Worm (Caenorhabditis elegans): ENCODE measurements around the gene F44E5.4.
A peak's percentile ranks its signal among the peaks of the same experiment; 100 is the strongest.

Gene F44E5.4

ce11 chrII:11737347-11737746 is 21.8 kb downstream of the F44E5.4 start:
- TF ChIP-seq fos-1 (tag; optimal IDR thresholded peaks at IDR 0.05) (no peak), unc-39 (tag; optimal IDR thresholded peaks at IDR 0.05) (no peak), nhr-12 (tag; optimal IDR thresholded peaks at IDR 0.05) (no peak), mdl-1 (tag; optimal IDR thresholded peaks at IDR 0.05) (no peak), lin-15B (tag; optimal IDR thresholded peaks at IDR 0.05) (no peak), mml-1 (tag; optimal IDR thresholded peaks at IDR 0.05) (no peak), nhr-25 (tag; optimal IDR thresholded peaks at IDR 0.05) (peak; percentile 88), skn-1 (tag; optimal IDR thresholded peaks at IDR 0.05) (no peak), aly-2 (tag; optimal IDR thresholded peaks at IDR 0.05) (no peak), nhr-23 (tag; optimal IDR thresholded peaks at IDR 0.05) (peak; percentile 83), nfya-1 (tag; optimal IDR thresholded peaks at IDR 0.05; ENCODE audit: insufficient read depth) (peak; percentile 36), lin-39 (tag; optimal IDR thresholded peaks at IDR 0.05) (no peak), elt-2 (tag; optimal IDR thresholded peaks at IDR 0.05) (no peak), pqm-1 (tag; optimal IDR thresholded peaks at IDR 0.05) (no peak), nhr-43 (tag; optimal IDR thresholded peaks at IDR 0.05; ENCODE audit: poor library complexity, severe bottlenecking) (peak; percentile 79), ZK546.5 (tag; optimal IDR thresholded peaks at IDR 0.05) (no peak), unc-62 (GFP tag; optimal IDR thresholded peaks at IDR 0.05) (peak; percentile 17), egl-5 (tag; optimal IDR thresholded peaks at IDR 0.05) (no peak)

DNA sequence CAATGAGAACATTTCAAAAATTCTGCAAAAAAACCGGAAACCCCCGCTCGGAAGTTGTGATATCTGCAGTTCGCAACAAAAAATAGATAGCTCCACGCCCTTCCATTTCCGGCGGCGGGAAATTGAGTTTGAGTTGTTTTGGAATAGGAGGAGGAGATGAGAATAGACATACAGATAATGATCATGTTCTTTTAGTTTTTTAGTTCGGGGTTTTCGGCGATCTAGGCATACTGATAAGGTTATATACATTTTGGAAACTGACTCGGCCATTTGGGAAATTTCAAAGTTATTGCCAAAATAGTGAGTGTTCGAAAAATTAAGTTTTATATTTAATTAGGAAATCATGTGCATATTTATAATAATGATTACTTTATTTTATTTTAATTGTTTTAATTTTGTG is 25.3 kb downstream of the F44E5.4 start:
- no peak for TF ChIP-seq aly-2 (tag; optimal IDR thresholded peaks at IDR 0.05)
- TF ChIP-seq elt-1 (tag; optimal IDR thresholded peaks at IDR 0.05), result peak; percentile 74

DNA sequence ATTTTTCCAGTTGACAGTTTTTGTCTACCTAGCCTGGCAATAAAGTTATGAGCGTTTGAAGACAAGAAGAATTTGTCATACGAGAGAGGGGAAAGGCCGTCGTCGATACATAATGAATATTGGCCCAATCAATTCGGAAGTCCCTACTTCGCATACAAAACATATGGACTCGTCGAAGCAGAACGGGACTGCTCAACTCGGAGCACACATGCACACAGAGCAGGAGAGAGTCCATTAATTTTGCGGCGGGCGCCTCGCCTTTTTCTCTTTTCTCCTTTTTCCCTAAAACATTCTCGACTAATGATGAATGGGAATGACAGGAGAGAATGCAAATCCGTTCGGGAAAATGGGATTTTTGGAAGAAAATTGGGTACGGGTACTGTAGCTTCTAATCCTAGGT is 26.6 kb downstream of the F44E5.4 start, which contains the start of gene F13D12.8:
F13D12.8 (minus strand) TSS at position 82 of the 400 bp plus-strand sequence.
- no peak for TF ChIP-seq unc-39 (tag; optimal IDR thresholded peaks at IDR 0.05)
- TF ChIP-seq fkh-10 (GFP tag; optimal IDR thresholded peaks at IDR 0.05), result no peak
- no peak for TF ChIP-seq skn-1 (tag; optimal IDR thresholded peaks at IDR 0.05)
- TF ChIP-seq eor-1 (tag; optimal IDR thresholded peaks at IDR 0.05), result no peak
- TF ChIP-seq nhr-77 (tag; optimal IDR thresholded peaks at IDR 0.05), result no peak
- no peak for TF ChIP-seq mdl-1 (tag; optimal IDR thresholded peaks at IDR 0.05)
- no peak for TF ChIP-seq ceh-16 (tag; optimal IDR thresholded peaks at IDR 0.05)
- TF ChIP-seq nhr-67 (tag; optimal IDR thresholded peaks at IDR 0.05), result no peak
- peak; percentile 2 for TF ChIP-seq snpc-4 (tag; optimal IDR thresholded peaks at IDR 0.05)
- no peak for TF ChIP-seq pqm-1 (tag; optimal IDR thresholded peaks at IDR 0.05)
- TF ChIP-seq lin-39 (tag; optimal IDR thresholded peaks at IDR 0.05), result peak; percentile 23
- TF ChIP-seq ceh-28 (tag; optimal IDR thresholded peaks at IDR 0.05), result no peak
- no peak for TF ChIP-seq tbx-2 (tag; optimal IDR thresholded peaks at IDR 0.05)
- no peak for TF ChIP-seq ZK546.5 (tag; optimal IDR thresholded peaks at IDR 0.05)
- no peak for TF ChIP-seq elt-3 (tag; optimal IDR thresholded peaks at IDR 0.05)
- TF ChIP-seq egl-5 (tag; optimal IDR thresholded peaks at IDR 0.05), result no peak

DNA sequence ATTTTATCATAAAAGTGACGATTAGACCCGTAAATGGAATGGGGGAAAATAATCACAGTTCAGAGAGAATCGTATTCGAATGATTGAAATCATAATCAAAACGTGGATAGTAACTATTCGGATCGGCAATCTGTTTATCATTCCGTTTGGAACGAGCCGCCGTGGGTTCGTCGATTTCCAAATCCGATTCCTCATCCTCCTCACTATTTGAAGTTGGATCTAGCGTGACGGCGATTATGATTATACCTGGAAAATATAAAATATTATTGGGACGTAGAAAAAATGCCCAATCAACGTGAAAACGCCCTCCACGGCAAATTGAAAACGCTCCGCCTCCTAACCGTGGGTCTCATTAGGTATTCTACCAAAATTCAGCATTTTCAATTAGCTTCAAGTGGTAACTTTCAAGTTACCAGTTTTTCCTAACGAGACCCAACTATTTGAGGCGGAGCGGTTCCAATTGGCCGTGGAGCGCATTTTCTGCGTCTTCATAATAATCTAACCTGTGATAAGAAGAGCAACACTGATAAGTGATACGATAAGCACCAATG is 27.9 kb downstream of the F44E5.4 start:
- TF ChIP-seq lsy-12 (tag; optimal IDR thresholded peaks at IDR 0.05) (peak; percentile 25), aly-2 (tag; optimal IDR thresholded peaks at IDR 0.05) (no peak), elt-2 (tag; optimal IDR thresholded peaks at IDR 0.05) (peak; percentile 62), fkh-10 (GFP tag; optimal IDR thresholded peaks at IDR 0.05) (no peak), ztf-11 (tag; optimal IDR thresholded peaks at IDR 0.05) (no peak), nhr-67 (tag; optimal IDR thresholded peaks at IDR 0.05) (no peak), ama-1 (optimal IDR thresholded peaks at IDR 0.05) (peak; percentile 88), nhr-43 (tag; optimal IDR thresholded peaks at IDR 0.05; ENCODE audit: poor library complexity, severe bottlenecking) (peak; percentile 4)

ce11 chrII:11729757-11730535 is 29.2 kb downstream of the F44E5.4 start:
- TF ChIP-seq lin-15B (tag; optimal IDR thresholded peaks at IDR 0.05) (no peak), tbx-2 (tag; optimal IDR thresholded peaks at IDR 0.05) (no peak), ceh-82 (tag; optimal IDR thresholded peaks at IDR 0.05) (no peak), jun-1 (tag; optimal IDR thresholded peaks at IDR 0.05) (no peak), mml-1 (tag; optimal IDR thresholded peaks at IDR 0.05) (no peak), nhr-11 (tag; optimal IDR thresholded peaks at IDR 0.05) (no peak), nhr-25 (tag; optimal IDR thresholded peaks at IDR 0.05) (no peak), hmg-11 (tag; optimal IDR thresholded peaks at IDR 0.05) (no peak), nhr-28 (tag; optimal IDR thresholded peaks at IDR 0.05) (no peak), zag-1 (tag; optimal IDR thresholded peaks at IDR 0.05) (no peak), R02D3.7 (tag; optimal IDR thresholded peaks at IDR 0.05) (no peak)

Measured in whole organism, L3 larva.